Worm (Caenorhabditis elegans) whole organism, L2 larva: Measurements from ENCODE around the gene pifk-1.

Experiments used
- C34F6.9 ChIP-seq: fragments of 150-350 bp; optimal IDR thresholded peaks from 2 replicates; lab custom pipeline; 2014; ENCODE audit warnings: missing biosample characterization, missing genetic modification characterization
- Y55F3AM.14 ChIP-seq: fragments of 200-800 bp; sonication (Bioruptor generic); optimal IDR thresholded peaks from 2 replicates; lab custom pipeline; 2018; ENCODE audit warnings: mild to moderate bottlenecking, missing genetic modification characterization, missing compliant biosample characterization
- ZK546.5 ChIP-seq: sonication (generic microtip); optimal IDR thresholded peaks from 2 replicates; lab custom pipeline; 2017; ENCODE audit warnings: missing biosample characterization, missing genetic modification characterization
- alr-1 ChIP-seq: fragments of 150-350 bp; optimal IDR thresholded peaks from 2 replicates; lab custom pipeline; 2014; ENCODE audit warnings: missing biosample characterization, missing genetic modification characterization
- nhr-12 ChIP-seq: fragments of 150-350 bp; optimal IDR thresholded peaks from 2 replicates; lab custom pipeline; 2014; ENCODE audit warnings: missing biosample characterization, missing genetic modification characterization
- nhr-237 ChIP-seq: fragments of 150-350 bp; optimal IDR thresholded peaks from 2 replicates; lab custom pipeline; 2014; ENCODE audit warnings: missing biosample characterization, missing genetic modification characterization
- nhr-77 ChIP-seq: fragments of 150-350 bp; optimal IDR thresholded peaks from 2 replicates; lab custom pipeline; 2014; ENCODE audit warnings: missing biosample characterization, missing genetic modification characterization
- sma-3 ChIP-seq: sonication (generic microtip); optimal IDR thresholded peaks from 2 replicates; lab custom pipeline; 2016; ENCODE audit warnings: missing genetic modification reagents, missing genetic modification characterization, missing compliant biosample characterization
- snpc-4 ChIP-seq: fragments of 150-350 bp; optimal IDR thresholded peaks from 2 replicates; lab custom pipeline; 2014; ENCODE audit warnings: missing biosample characterization, missing genetic modification characterization
- zag-1 ChIP-seq: fragments of 150-350 bp; optimal IDR thresholded peaks from 2 replicates; lab custom pipeline; 2014; ENCODE audit warnings: missing biosample characterization, missing genetic modification characterization

ce11 chrX:880367-880766 is 43.9 kb downstream of the pifk-1 start, which contains the start of gene ZC13.2:
- TF ChIP-seq zag-1 (tag; lab: Kevin White, UChicago), result no peak
- no peak for TF ChIP-seq C34F6.9 (tag; lab: Kevin White, UChicago)
- TF ChIP-seq alr-1 (tag; lab: Kevin White, UChicago), result no peak
- no peak for TF ChIP-seq nhr-237 (tag; lab: Kevin White, UChicago)
- TF ChIP-seq sma-3, result no peak
- TF ChIP-seq Y55F3AM.14 (GFP tag; lab: Kevin White, UChicago), result no peak
- no peak for TF ChIP-seq nhr-12 (tag; lab: Kevin White, UChicago)
- no peak for TF ChIP-seq ZK546.5 (tag; lab: Kevin White, UChicago)
- no peak for TF ChIP-seq snpc-4
- TF ChIP-seq nhr-77 (tag; lab: Kevin White, UChicago), result no peak
